Worm (Caenorhabditis elegans): ENCODE data around the gene srz-83.
A peak's percentile ranks its signal among the peaks of the same experiment; 100 is the strongest.

srz-83 gene

ce11 chrIV:3523419-3523818, 19.2 kb downstream of the srz-83 start:
- TF ChIP-seq flh-1 (GFP tag; optimal IDR thresholded peaks at IDR 0.05) (no peak), cnd-1 (tag; optimal IDR thresholded peaks at IDR 0.05) (no peak)

DNA sequence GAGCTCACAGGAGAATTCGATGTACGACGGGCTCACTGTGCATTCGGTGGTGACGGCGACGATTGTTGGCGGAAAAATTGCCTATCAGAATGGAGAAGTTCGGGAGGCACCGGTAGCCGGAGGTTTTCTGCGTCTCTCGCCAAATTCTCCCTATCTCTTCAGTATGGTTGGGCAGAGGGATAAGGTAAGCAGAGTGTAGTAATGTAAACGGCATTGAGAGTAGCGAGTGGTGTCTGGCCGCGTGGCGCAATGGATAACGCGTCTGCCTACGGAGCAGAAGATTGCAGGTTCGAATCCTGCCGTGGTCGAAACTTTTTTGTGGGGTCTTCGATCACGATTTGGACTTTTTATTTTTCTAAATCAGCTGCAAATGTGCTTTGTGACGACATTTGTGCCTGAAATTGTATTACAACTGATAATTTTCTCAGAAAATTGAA, 20.4 kb downstream of the srz-83 start:
- peak; percentile 90 for TF ChIP-seq sptf-1 (tag; optimal IDR thresholded peaks at IDR 0.05)
- TF ChIP-seq ceh-43 (GFP tag; optimal IDR thresholded peaks at IDR 0.05): peak; percentile 75
- TF ChIP-seq bed-3 (GFP tag; optimal IDR thresholded peaks at IDR 0.05): peak; percentile 57
- TF ChIP-seq sem-2 (GFP tag; optimal IDR thresholded peaks at IDR 0.05): peak; percentile 82
- peak; percentile 53 for TF ChIP-seq lin-32 (GFP tag; optimal IDR thresholded peaks at IDR 0.05)
- TF ChIP-seq mep-1 (tag; optimal IDR thresholded peaks at IDR 0.05): no peak
- TF ChIP-seq nhr-28 (tag; optimal IDR thresholded peaks at IDR 0.05): peak; percentile 5
- TF ChIP-seq ham-2 (GFP tag; optimal IDR thresholded peaks at IDR 0.05): peak; percentile 67
- TF ChIP-seq elt-3 (tag; optimal IDR thresholded peaks at IDR 0.05): no peak
- peak; percentile 88 for TF ChIP-seq mls-2 (tag; optimal IDR thresholded peaks at IDR 0.05)
- TF ChIP-seq flh-1 (GFP tag; optimal IDR thresholded peaks at IDR 0.05): peak; percentile 54
- TF ChIP-seq blmp-1 (tag; optimal IDR thresholded peaks at IDR 0.05): no peak
- TF ChIP-seq unc-62 (GFP tag; optimal IDR thresholded peaks at IDR 0.05): peak; percentile 17
- no peak for TF ChIP-seq nhr-76 (tag; optimal IDR thresholded peaks at IDR 0.05)
- peak; percentile 83 for TF ChIP-seq cnd-1 (tag; optimal IDR thresholded peaks at IDR 0.05)
- TF ChIP-seq M03D4.4 (tag; optimal IDR thresholded peaks at IDR 0.05): peak; percentile 89
- peak; percentile 88 for TF ChIP-seq drap-1 (GFP tag; optimal IDR thresholded peaks at IDR 0.05)
- peak; percentile 26 for TF ChIP-seq unc-39 (tag; optimal IDR thresholded peaks at IDR 0.05)
- peak; percentile 83 for TF ChIP-seq ceh-83 (GFP tag; optimal IDR thresholded peaks at IDR 0.05)
- TF ChIP-seq snpc-4 (tag; optimal IDR thresholded peaks at IDR 0.05): no peak
- TF ChIP-seq unc-120 (tag; optimal IDR thresholded peaks at IDR 0.05; ENCODE audit: poor library complexity, severe bottlenecking): peak; percentile 74
- TF ChIP-seq tbx-8 (GFP tag; optimal IDR thresholded peaks at IDR 0.05): peak; percentile 54

DNA sequence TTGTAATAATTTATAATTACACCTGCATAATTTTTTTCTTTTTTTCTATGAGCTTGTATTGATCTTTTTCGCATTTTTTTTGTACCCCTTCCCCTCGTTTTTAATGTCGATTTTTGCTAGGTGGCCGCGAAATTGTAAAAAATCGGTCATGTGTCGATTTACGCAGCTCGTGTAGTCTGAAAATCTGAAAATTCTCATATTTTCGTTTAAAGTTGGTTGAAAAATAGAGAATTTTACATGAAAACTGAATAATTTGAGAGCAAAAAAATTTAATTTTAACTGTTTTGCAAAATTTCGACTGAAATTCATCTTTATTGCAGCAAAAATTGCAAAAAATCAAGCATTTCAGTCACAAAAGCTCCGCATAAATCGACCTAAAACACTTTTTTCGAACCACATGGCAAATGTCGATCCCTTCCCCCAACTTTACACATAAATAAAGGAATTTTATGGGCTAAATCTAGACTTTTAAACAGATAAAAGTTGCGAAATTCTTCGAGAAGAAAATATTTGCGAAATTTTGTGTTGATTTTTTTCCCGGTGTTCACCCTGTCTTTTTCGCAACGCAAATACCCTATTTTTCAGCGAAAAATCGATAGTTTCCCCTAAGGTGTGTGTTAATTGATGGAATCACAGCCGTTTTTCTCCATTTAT, 22.0 kb downstream of the srz-83 start:
- TF ChIP-seq ceh-43 (GFP tag; optimal IDR thresholded peaks at IDR 0.05): no peak
- TF ChIP-seq nhr-12 (tag; optimal IDR thresholded peaks at IDR 0.05): no peak
- TF ChIP-seq elt-3 (tag; optimal IDR thresholded peaks at IDR 0.05): no peak
- TF ChIP-seq cnd-1 (tag; optimal IDR thresholded peaks at IDR 0.05): no peak
- TF ChIP-seq snpc-4 (tag; optimal IDR thresholded peaks at IDR 0.05): no peak
- TF ChIP-seq mls-2 (tag; optimal IDR thresholded peaks at IDR 0.05): no peak
- TF ChIP-seq flh-1 (GFP tag; optimal IDR thresholded peaks at IDR 0.05): no peak
- no peak for TF ChIP-seq nhr-28 (tag; optimal IDR thresholded peaks at IDR 0.05)
- no peak for TF ChIP-seq ztf-11 (tag; optimal IDR thresholded peaks at IDR 0.05)
- no peak for TF ChIP-seq pha-4 (tag; optimal IDR thresholded peaks at IDR 0.05)
- no peak for TF ChIP-seq nhr-2 (tag; optimal IDR thresholded peaks at IDR 0.05)
- TF ChIP-seq ceh-39 (tag; optimal IDR thresholded peaks at IDR 0.05): no peak
- no peak for TF ChIP-seq ces-1 (GFP tag; optimal IDR thresholded peaks at IDR 0.05)
- no peak for TF ChIP-seq lin-32 (GFP tag; optimal IDR thresholded peaks at IDR 0.05)
- TF ChIP-seq sem-2 (GFP tag; optimal IDR thresholded peaks at IDR 0.05): no peak
- no peak for TF ChIP-seq unc-62 (GFP tag; optimal IDR thresholded peaks at IDR 0.05)
- TF ChIP-seq elt-1 (tag; optimal IDR thresholded peaks at IDR 0.05; ENCODE audit: borderline replicate concordance, insufficient read depth): no peak
- TF ChIP-seq ham-2 (GFP tag; optimal IDR thresholded peaks at IDR 0.05): no peak

DNA sequence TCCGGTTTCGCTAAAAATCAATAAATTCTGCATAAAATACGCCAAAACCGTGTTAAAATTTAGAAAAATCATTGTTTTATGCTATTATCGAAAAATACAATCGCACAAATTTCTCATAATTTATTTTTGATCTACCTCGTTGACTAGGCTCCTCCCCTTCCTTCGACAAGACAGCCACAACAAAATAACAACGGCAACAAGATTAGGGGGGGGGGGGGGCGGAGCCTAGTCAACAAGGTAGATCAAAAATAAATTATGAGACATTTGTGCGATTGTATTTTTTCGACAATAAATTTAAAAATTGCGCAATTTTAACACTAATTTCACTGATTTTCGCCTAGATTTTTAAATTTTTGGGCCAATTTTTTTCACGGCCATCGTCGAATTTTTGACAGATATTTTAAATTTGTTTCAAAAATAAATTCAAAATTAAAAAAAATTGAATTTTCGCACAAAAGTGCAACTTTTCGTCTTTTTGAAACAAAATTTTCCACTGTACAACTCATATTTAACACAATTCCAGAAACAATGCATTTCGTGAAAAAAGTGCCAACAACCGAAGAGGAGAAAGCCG, 22.7 kb downstream of the srz-83 start, which contains the start of gene M57.2:
TSS of gene M57.2 (plus strand) at position 524 of the 574 bp plus-strand sequence.
- no peak for TF ChIP-seq ces-1 (GFP tag; optimal IDR thresholded peaks at IDR 0.05)
- TF ChIP-seq zip-8 (tag; optimal IDR thresholded peaks at IDR 0.05): peak; percentile 3
- no peak for TF ChIP-seq nhr-28 (tag; optimal IDR thresholded peaks at IDR 0.05)
- TF ChIP-seq elt-1 (tag; optimal IDR thresholded peaks at IDR 0.05; ENCODE audit: borderline replicate concordance, insufficient read depth): no peak
- no peak for TF ChIP-seq sptf-1 (tag; optimal IDR thresholded peaks at IDR 0.05)
- TF ChIP-seq mab-5 (tag; optimal IDR thresholded peaks at IDR 0.05): no peak

Measured in whole organism, mixed stage, embryonic.